Fruit fly (Drosophila melanogaster) whole organism, embryonic: ENCODE data around the gene LUBEL.
A peak's percentile ranks its signal among the peaks of the same experiment; 100 is the strongest.

ENCODE experiments used
- Atf-2 ChIP-seq: fragments of 200-800 bp; sonication (Bioruptor generic); optimal IDR thresholded peaks from 2 replicates; lab custom pipeline; 2016; ENCODE audit warnings: missing biosample characterization, missing genetic modification characterization
- CG10462 ChIP-seq: fragments of 200-800 bp; sonication (Bioruptor generic); optimal IDR thresholded peaks from 2 replicates; lab custom pipeline; 2016; ENCODE audit warnings: missing biosample characterization, missing genetic modification characterization
- CG12299 ChIP-seq: fragments of 200-800 bp; sonication (Bioruptor generic); optimal IDR thresholded peaks from 2 replicates; lab custom pipeline; 2018; ENCODE audit warnings: missing biosample characterization, mild to moderate bottlenecking, missing genetic modification characterization
- CG13296 ChIP-seq: fragments of 200-800 bp; sonication (Bioruptor generic); optimal IDR thresholded peaks from 3 replicates; lab custom pipeline; 2018; ENCODE audit warnings: missing biosample characterization, mild to moderate bottlenecking, missing genetic modification characterization
- CG14965 ChIP-seq: fragments of 200-800 bp; sonication (Bioruptor generic); optimal IDR thresholded peaks from 2 replicates; lab custom pipeline; 2016; ENCODE audit warnings: missing biosample characterization, missing genetic modification characterization, borderline replicate concordance
- CG1602 ChIP-seq: fragments of 200-800 bp; sonication (Bioruptor generic); optimal IDR thresholded peaks from 3 replicates; lab custom pipeline; 2016; ENCODE audit warnings: missing biosample characterization, missing genetic modification characterization
- CG17829 ChIP-seq: fragments of 200-800 bp; optimal IDR thresholded peaks from 2 replicates; lab custom pipeline; 2019; ENCODE audit warnings: missing biosample characterization, mild to moderate bottlenecking, missing genetic modification characterization, moderate library complexity
- CG18599 ChIP-seq: fragments of 200-800 bp; sonication (Bioruptor generic); optimal IDR thresholded peaks from 3 replicates; lab custom pipeline; 2017; ENCODE audit warnings: missing biosample characterization, missing genetic modification characterization, mild to moderate bottlenecking, moderate library complexity, missing genetic modification reagents
- CG2120 ChIP-seq: fragments of 200-800 bp; sonication (Bioruptor generic); optimal IDR thresholded peaks from 3 replicates; lab custom pipeline; 2016; ENCODE audit warnings: missing biosample characterization, missing genetic modification characterization
- CG2889 ChIP-seq: fragments of 200-800 bp; sonication (Bioruptor generic); IDR thresholded peaks from 3 replicates; pipeline ENCODE4 v1.3.6; 2022; ENCODE audit warnings: missing biosample characterization, missing genetic modification characterization
- CG31224 ChIP-seq: fragments of 200-800 bp; sonication (Bioruptor generic); IDR thresholded peaks from 2 replicates; pipeline ENCODE4 v1.3.6; 2022; ENCODE audit warnings: missing biosample characterization, missing genetic modification characterization
- CG31441 ChIP-seq: fragments of 200-800 bp; sonication (Bioruptor generic); IDR thresholded peaks from 2 replicates; pipeline ENCODE4 v1.3.6; 2022; ENCODE audit warnings: missing biosample characterization, missing genetic modification characterization
- CG3281 ChIP-seq: fragments of 200-800 bp; sonication (Bioruptor generic); optimal IDR thresholded peaks from 3 replicates; lab custom pipeline; 2017; ENCODE audit warnings: missing biosample characterization, mild to moderate bottlenecking, missing genetic modification characterization
- CG33213 ChIP-seq: fragments of 200-800 bp; sonication (Bioruptor generic); optimal IDR thresholded peaks from 3 replicates; lab custom pipeline; 2016; ENCODE audit warnings: missing biosample characterization, missing genetic modification characterization
- CG34376 ChIP-seq: fragments of 200-800 bp; sonication (Bioruptor generic); optimal IDR thresholded peaks from 2 replicates; lab custom pipeline; 2018; ENCODE audit warnings: missing biosample characterization, mild to moderate bottlenecking, missing genetic modification characterization
- CG3995 ChIP-seq: fragments of 200-800 bp; sonication (Bioruptor generic); optimal IDR thresholded peaks from 3 replicates; lab custom pipeline; 2016; ENCODE audit warnings: missing biosample characterization, missing genetic modification characterization
- CG4282 ChIP-seq: fragments of 200-800 bp; sonication (Bioruptor generic); optimal IDR thresholded peaks from 2 replicates; lab custom pipeline; 2016; ENCODE audit warnings: missing biosample characterization, missing genetic modification characterization
- CG4404 ChIP-seq: fragments of 200-800 bp; sonication (Bioruptor generic); IDR thresholded peaks from 2 replicates; pipeline ENCODE4 v1.3.6; 2022; ENCODE audit warnings: missing biosample characterization, missing genetic modification characterization
- CG4707 ChIP-seq: fragments of 200-800 bp; sonication (Bioruptor generic); optimal IDR thresholded peaks from 2 replicates; lab custom pipeline; 2018; ENCODE audit warnings: missing biosample characterization, mild to moderate bottlenecking, missing genetic modification characterization, moderate library complexity
- CG5245 ChIP-seq: fragments of 200-800 bp; sonication (Bioruptor generic); optimal IDR thresholded peaks from 3 replicates; lab custom pipeline; 2016; ENCODE audit warnings: missing biosample characterization, missing genetic modification characterization
- CG8290 ChIP-seq, 3 experiments: fragments of 200-800 bp; sonication (Bioruptor generic); optimal IDR thresholded peaks; 2 replicates each; lab custom pipeline; 2016 to 2019; ENCODE audit warnings: missing biosample characterization in 3 of 3, missing genetic modification characterization in 3 of 3, mild to moderate bottlenecking in 2 of 3, moderate library complexity in 1 of 3
- Doc3 ChIP-seq: fragments of 200-800 bp; sonication (Bioruptor generic); IDR thresholded peaks from 3 replicates; pipeline ENCODE4 v1.3.6; 2022; ENCODE audit warnings: missing biosample characterization, missing genetic modification characterization; ENCODE audit not compliant: partially characterized antibody
- HLH54F ChIP-seq: fragments of 200-800 bp; sonication (Bioruptor generic); optimal IDR thresholded peaks from 3 replicates; lab custom pipeline; 2016; ENCODE audit warnings: missing biosample characterization, missing genetic modification characterization
- Hmx ChIP-seq: fragments of 200-800 bp; sonication (Bioruptor generic); optimal IDR thresholded peaks from 2 replicates; lab custom pipeline; 2016; ENCODE audit warnings: missing biosample characterization, missing genetic modification characterization
- Hsf ChIP-seq: fragments of 200-800 bp; sonication (Bioruptor generic); optimal IDR thresholded peaks from 3 replicates; lab custom pipeline; 2016; ENCODE audit warnings: missing biosample characterization, missing genetic modification characterization
- Jarid2 ChIP-seq: fragments of 200-800 bp; sonication (Bioruptor generic); optimal IDR thresholded peaks from 3 replicates; lab custom pipeline; 2017; ENCODE audit warnings: mild to moderate bottlenecking, missing biosample characterization, missing genetic modification reagents, missing genetic modification characterization
- MESR4 ChIP-seq: fragments of 200-800 bp; sonication (Bioruptor generic); optimal IDR thresholded peaks from 2 replicates; lab custom pipeline; 2018; ENCODE audit warnings: missing biosample characterization, mild to moderate bottlenecking, missing genetic modification characterization, moderate library complexity
- Mad ChIP-seq: fragments of 200-800 bp; sonication (Bioruptor generic); optimal IDR thresholded peaks from 2 replicates; lab custom pipeline; 2016; ENCODE audit warnings: missing biosample characterization, missing genetic modification characterization
- Oaz ChIP-seq: fragments of 200-800 bp; sonication (Bioruptor generic); IDR thresholded peaks from 2 replicates; pipeline ENCODE4 v1.3.6; 2022; ENCODE audit warnings: missing biosample characterization, missing genetic modification characterization
- PHDP ChIP-seq: fragments of 200-800 bp; sonication (Bioruptor generic); optimal IDR thresholded peaks from 3 replicates; lab custom pipeline; 2018; ENCODE audit warnings: missing biosample characterization, mild to moderate bottlenecking, missing genetic modification characterization, moderate library complexity
- aop ChIP-seq: fragments of 200-800 bp; sonication (Bioruptor generic); IDR thresholded peaks from 2 replicates; pipeline ENCODE4 v1.3.6; 2022; ENCODE audit warnings: missing biosample characterization, missing genetic modification characterization
- ara ChIP-seq: fragments of 200-800 bp; sonication (Bioruptor generic); IDR thresholded peaks from 2 replicates; pipeline ENCODE4 v1.3.6; 2022; ENCODE audit warnings: missing biosample characterization, missing genetic modification characterization
- caup ChIP-seq: fragments of 200-800 bp; sonication (Bioruptor generic); optimal IDR thresholded peaks from 3 replicates; lab custom pipeline; 2017; ENCODE audit warnings: missing biosample characterization, mild to moderate bottlenecking, missing genetic modification characterization, moderate library complexity; ENCODE audit not compliant: severe bottlenecking
- cwo ChIP-seq: fragments of 200-800 bp; sonication (Bioruptor generic); optimal IDR thresholded peaks from 3 replicates; lab custom pipeline; 2017; ENCODE audit warnings: missing biosample characterization, missing genetic modification characterization, mild to moderate bottlenecking, moderate library complexity, missing genetic modification reagents
- danr ChIP-seq: fragments of 200-800 bp; sonication (Bioruptor generic); IDR thresholded peaks from 2 replicates; pipeline ENCODE4 v1.3.6; 2022; ENCODE audit warnings: missing biosample characterization, missing genetic modification characterization
- fu2 ChIP-seq: fragments of 200-800 bp; sonication (Bioruptor generic); optimal IDR thresholded peaks from 2 replicates; lab custom pipeline; 2016; ENCODE audit warnings: missing biosample characterization, missing genetic modification characterization
- h ChIP-seq: fragments of >200 bp; optimal IDR thresholded peaks from 2 replicates; lab custom pipeline; 2017
- ken ChIP-seq: fragments of 200-800 bp; sonication (Bioruptor generic); IDR thresholded peaks from 3 replicates; pipeline ENCODE4 v1.3.6; 2022; ENCODE audit warnings: missing biosample characterization, missing genetic modification characterization
- lov ChIP-seq, 2 experiments: fragments of 200-800 bp in 1 of 2; fragments of >200 bp in 1 of 2; sonication (Bioruptor generic) in 1 of 2; IDR thresholded peaks in 1 of 2; optimal IDR thresholded peaks in 1 of 2; 2 replicates in 1 of 2; 3 replicates in 1 of 2; pipeline versions ENCODE4 v1.3.6 to Lab custom; 2017 to 2022; ENCODE audit warnings: missing biosample characterization in 1 of 2, missing genetic modification characterization in 1 of 2
- pfk ChIP-seq: fragments of 200-800 bp; sonication (Bioruptor generic); optimal IDR thresholded peaks from 2 replicates; lab custom pipeline; 2018; ENCODE audit warnings: missing biosample characterization, mild to moderate bottlenecking, missing genetic modification characterization, moderate library complexity
- phol ChIP-seq: fragments of 200-800 bp; sonication (Bioruptor generic); optimal IDR thresholded peaks from 3 replicates; lab custom pipeline; 2018; ENCODE audit warnings: missing biosample characterization, mild to moderate bottlenecking, missing genetic modification characterization, moderate library complexity
- prd ChIP-seq, 3 experiments: fragments of >200 bp in 2 of 3; fragments of 200-800 bp in 1 of 3; sonication (Bioruptor generic) in 1 of 3; optimal IDR thresholded peaks in 2 of 3; IDR thresholded peaks in 1 of 3; 2 replicates in 2 of 3; 3 replicates in 1 of 3; pipeline versions ENCODE4 v1.3.6 to Lab custom; 2017 to 2022; ENCODE audit warnings: missing biosample characterization in 1 of 3, missing genetic modification characterization in 1 of 3
- repo ChIP-seq: fragments of 200-800 bp; sonication (Bioruptor generic); optimal IDR thresholded peaks from 2 replicates; lab custom pipeline; 2016; ENCODE audit warnings: missing biosample characterization, missing genetic modification characterization
- sens ChIP-seq: fragments of 200-800 bp; sonication (Bioruptor generic); peaks from one replicate; lab custom pipeline; 2016; ENCODE audit warnings: missing biosample characterization, missing genetic modification characterization
- sna ChIP-seq: fragments of 200-800 bp; sonication (Bioruptor generic); IDR thresholded peaks from 2 replicates; pipeline ENCODE4 v1.3.6; 2022; ENCODE audit warnings: missing biosample characterization, missing genetic modification characterization; ENCODE audit not compliant: partially characterized antibody
- sob ChIP-seq: fragments of 200-800 bp; sonication (Bioruptor generic); IDR thresholded peaks from 2 replicates; pipeline ENCODE4 v1.3.6; 2022; ENCODE audit warnings: missing biosample characterization, missing genetic modification characterization
- stwl ChIP-seq: fragments of 200-800 bp; sonication (Bioruptor generic); optimal IDR thresholded peaks from 3 replicates; lab custom pipeline; 2018; ENCODE audit warnings: missing biosample characterization, mild to moderate bottlenecking, missing genetic modification characterization, moderate library complexity
- sug ChIP-seq: fragments of 200-800 bp; optimal IDR thresholded peaks from 2 replicates; lab custom pipeline; 2019; ENCODE audit warnings: missing biosample characterization, mild to moderate bottlenecking, missing genetic modification characterization, moderate library complexity
- tap ChIP-seq: fragments of 200-800 bp; optimal IDR thresholded peaks from 3 replicates; lab custom pipeline; 2019; ENCODE audit warnings: missing biosample characterization, mild to moderate bottlenecking, missing genetic modification characterization, moderate library complexity
- tio ChIP-seq: fragments of 200-800 bp; sonication (Bioruptor generic); optimal IDR thresholded peaks from 2 replicates; lab custom pipeline; 2017; ENCODE audit warnings: missing biosample characterization, missing genetic modification characterization, inconsistent platforms

Gene LUBEL

DNA sequence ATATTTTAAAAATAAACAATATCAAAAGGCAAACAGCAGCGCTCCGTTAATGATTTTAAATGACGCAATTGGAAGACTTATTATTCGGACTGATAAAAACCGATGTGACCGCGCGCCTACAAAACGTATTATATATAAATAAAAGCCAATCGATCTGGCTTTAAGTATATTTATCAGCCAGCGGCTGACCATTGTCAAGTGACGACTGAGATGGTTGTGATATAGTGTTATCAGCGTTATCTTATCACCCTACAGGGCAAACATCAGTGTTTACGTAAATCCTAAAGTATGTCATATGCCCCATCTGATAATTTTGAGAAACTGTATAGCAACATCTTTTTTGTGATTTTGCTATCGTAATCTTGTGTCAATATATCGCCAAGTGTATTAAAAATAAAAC is 16.8 kb upstream of the LUBEL start (continued):
- TF ChIP-seq danr (no peak), Hsf (no peak), MESR4 (GFP tag; lab: Kevin White, UChicago) (no peak), CG8290 (GFP tag; optimal IDR thresholded peaks at IDR 0.05; lab: Kevin White, UChicago) (no peak), CG8290 (tag; optimal IDR thresholded peaks at IDR 0.05; lab: Kevin White, UChicago) (peak in 1 of 2 experiments; percentile 9), CG4404 (GFP tag; lab: Robert Waterston, UW) (no peak), ara (no peak), sob (GFP tag; lab: Robert Waterston, UW) (no peak), CG10462 (GFP tag; lab: Kevin White, UChicago) (no peak), repo (GFP tag; lab: Kevin White, UChicago) (no peak), lov (optimal IDR thresholded peaks at IDR 0.05; lab: Kevin White, UChicago) (no peak), lov (GFP tag; IDR thresholded peaks at IDR 0.05; lab: Robert Waterston, UW) (0 out of 3 replicates have a peak, but pooled peaks have one; percentile 15), Atf-2 (no peak), caup (peak; percentile 33), CG18599 (GFP tag; lab: Kevin White, UChicago) (no peak), Jarid2 (GFP tag; lab: Kevin White, UChicago) (no peak), CG3281 (GFP tag; lab: Kevin White, UChicago) (peak; percentile 39), cwo (peak; percentile 31), sens (GFP tag; lab: Kevin White, UChicago) (peak; percentile 73), sug (tag; lab: Kevin White, UChicago) (peak; percentile 70), pfk (no peak), CG34376 (GFP tag; lab: Kevin White, UChicago) (peak; percentile 96), CG4282 (GFP tag; lab: Kevin White, UChicago) (no peak), ken (GFP tag; lab: Robert Waterston, UW) (no peak), Oaz (GFP tag; lab: Robert Waterston, UW) (no peak), phol (tag; lab: Kevin White, UChicago) (no peak), stwl (tag; lab: Kevin White, UChicago) (no peak), Hmx (GFP tag; lab: Kevin White, UChicago) (no peak), Mad (GFP tag; lab: Kevin White, UChicago) (no peak), CG14965 (GFP tag; lab: Kevin White, UChicago) (no peak), HLH54F (GFP tag; lab: Kevin White, UChicago) (no peak), CG17829 (no peak), CG2889 (GFP tag; lab: Robert Waterston, UW) (no peak), CG31224 (GFP tag; lab: Robert Waterston, UW) (no peak), aop (no peak), tio (GFP tag; lab: Kevin White, UChicago) (no peak), PHDP (tag; lab: Kevin White, UChicago) (peak; percentile 18), sna (GFP tag; lab: Robert Waterston, UW) (no peak), CG31441 (GFP tag; lab: Robert Waterston, UW) (no peak), CG5245 (GFP tag; lab: Kevin White, UChicago) (no peak), CG12299 (tag; lab: Kevin White, UChicago) (no peak), CG4707 (GFP tag; lab: Kevin White, UChicago) (no peak), CG33213 (GFP tag; lab: Kevin White, UChicago) (no peak), CG3995 (GFP tag; lab: Kevin White, UChicago) (no peak), tap (tag; lab: Kevin White, UChicago) (no peak), CG2120 (GFP tag; lab: Kevin White, UChicago) (no peak), CG1602 (GFP tag; lab: Kevin White, UChicago) (no peak), CG13296 (GFP tag; lab: Kevin White, UChicago) (peak; percentile 47), h (no peak), Doc3 (GFP tag; lab: Robert Waterston, UW) (no peak), prd (optimal IDR thresholded peaks at IDR 0.05; lab: Kevin White, UChicago) (no peak), prd (GFP tag; IDR thresholded peaks at IDR 0.05; lab: Robert Waterston, UW) (no peak), fu2 (GFP tag; lab: Kevin White, UChicago) (no peak)
